Worm (Caenorhabditis elegans) whole organism, L3 larva: ENCODE data around the gene syd-2.

ENCODE experiments used
- ama-1 ChIP-seq: fragments of 150-350 bp; optimal IDR thresholded peaks from 2 replicates; lab custom pipeline; 2018
- ceh-82 ChIP-seq: fragments of 150-350 bp; optimal IDR thresholded peaks from 2 replicates; lab custom pipeline; 2014; ENCODE audit warnings: missing biosample characterization, missing genetic modification characterization
- nhr-23 ChIP-seq: fragments of 150-350 bp; optimal IDR thresholded peaks from 2 replicates; lab custom pipeline; 2014; ENCODE audit warnings: missing biosample characterization, missing genetic modification reagents, missing genetic modification characterization
- nhr-25 ChIP-seq: sonication (generic microtip); optimal IDR thresholded peaks from 2 replicates; lab custom pipeline; 2017; ENCODE audit warnings: missing biosample characterization, missing genetic modification characterization

ce11 chrX:10576872-10577271, 21.8 kb upstream of the syd-2 start, which contains the start of gene nhx-5:
- TF ChIP-seq ama-1 (lab: Kevin White, UChicago) = no peak
- TF ChIP-seq ceh-82 (tag; lab: Kevin White, UChicago) = no peak
- TF ChIP-seq nhr-23 (tag; lab: Kevin White, UChicago) = no peak
- TF ChIP-seq nhr-25 (tag; lab: Kevin White, UChicago) = no peak
